Worm (Caenorhabditis elegans): ENCODE measurements around the gene gst-32.

ce11 chrII:15226186-15226585 lies 47.8 kb upstream of the gst-32 start:
- TF ChIP-seq elt-3 (tag; optimal IDR thresholded peaks at IDR 0.05), result no peak
- no peak for TF ChIP-seq unc-39 (tag; optimal IDR thresholded peaks at IDR 0.05)
- no peak for TF ChIP-seq zip-8 (tag; optimal IDR thresholded peaks at IDR 0.05)
- no peak for TF ChIP-seq unc-62 (GFP tag; optimal IDR thresholded peaks at IDR 0.05)
- TF ChIP-seq flh-1 (GFP tag; optimal IDR thresholded peaks at IDR 0.05), result no peak
- peak; percentile 12 for TF ChIP-seq sem-2 (GFP tag; optimal IDR thresholded peaks at IDR 0.05)
- TF ChIP-seq lin-13 (tag; optimal IDR thresholded peaks at IDR 0.05), result no peak
- no peak for TF ChIP-seq mls-2 (tag; optimal IDR thresholded peaks at IDR 0.05)
- no peak for TF ChIP-seq nhr-237 (tag; optimal IDR thresholded peaks at IDR 0.05)
- TF ChIP-seq tbx-8 (GFP tag; optimal IDR thresholded peaks at IDR 0.05), result no peak
- no peak for TF ChIP-seq nhr-12 (tag; optimal IDR thresholded peaks at IDR 0.05)
- TF ChIP-seq pha-4 (tag; optimal IDR thresholded peaks at IDR 0.05), result no peak
- TF ChIP-seq lsy-2 (tag; optimal IDR thresholded peaks at IDR 0.05), result no peak
- TF ChIP-seq snpc-4 (tag; optimal IDR thresholded peaks at IDR 0.05), result no peak

Data from whole organism, mixed stage, embryonic.